Worm (Caenorhabditis elegans): ENCODE data around the gene vps-37.

- no peak for TF ChIP-seq ztf-11 (tag; optimal IDR thresholded peaks at IDR 0.05)
- TF ChIP-seq unc-62 (GFP tag; optimal IDR thresholded peaks at IDR 0.05), result no peak
- TF ChIP-seq elt-3 (tag; optimal IDR thresholded peaks at IDR 0.05), result no peak
- TF ChIP-seq nhr-76 (tag; optimal IDR thresholded peaks at IDR 0.05), result no peak
- no peak for TF ChIP-seq nhr-12 (tag; optimal IDR thresholded peaks at IDR 0.05)
- no peak for TF ChIP-seq snpc-4 (tag; optimal IDR thresholded peaks at IDR 0.05)
Observed at ce11 chrV:5584293-5584776, 8.2 kb upstream of the vps-37 start, which contains the start of gene pas-6.

All from whole organism, mixed stage, embryonic.